Fruit fly (Drosophila melanogaster) whole organism, pupa: ENCODE data around the gene mtgo.

Experiments
- CG12605 ChIP-seq: fragments of 200-800 bp; sonication (Bioruptor generic); IDR thresholded peaks from 2 replicates; pipeline ENCODE4 v1.3.6; 2022; ENCODE audit warnings: missing biosample characterization, missing genetic modification characterization
- CG14655 ChIP-seq: fragments of 200-800 bp; sonication (Bioruptor generic); optimal IDR thresholded peaks from 3 replicates; lab custom pipeline; 2017; ENCODE audit warnings: mild to moderate bottlenecking, missing biosample characterization, missing genetic modification reagents, missing genetic modification characterization
- CG17806 ChIP-seq: fragments of 200-800 bp; sonication (Bioruptor generic); optimal IDR thresholded peaks from 2 replicates; lab custom pipeline; 2018; ENCODE audit warnings: missing biosample characterization, mild to moderate bottlenecking, missing genetic modification characterization, moderate library complexity
- CG32121 ChIP-seq: fragments of 200-800 bp; sonication (Bioruptor generic); IDR thresholded peaks from 2 replicates; pipeline ENCODE4 v1.3.6; 2022; ENCODE audit warnings: missing biosample characterization, missing genetic modification characterization
- CG34367 ChIP-seq: fragments of 200-800 bp; sonication (Bioruptor generic); optimal IDR thresholded peaks from 2 replicates; lab custom pipeline; 2018; ENCODE audit warnings: missing biosample characterization, mild to moderate bottlenecking, missing genetic modification characterization
- CG8159 ChIP-seq: fragments of 200-800 bp; sonication (Bioruptor generic); optimal IDR thresholded peaks from 3 replicates; lab custom pipeline; 2018; ENCODE audit warnings: missing biosample characterization, mild to moderate bottlenecking, missing genetic modification characterization, moderate library complexity
- CG8301 ChIP-seq: fragments of 200-800 bp; sonication (Bioruptor generic); optimal IDR thresholded peaks from 2 replicates; lab custom pipeline; 2018; ENCODE audit warnings: missing biosample characterization, mild to moderate bottlenecking, missing genetic modification characterization
- CG9948 ChIP-seq: fragments of 200-800 bp; sonication (Bioruptor generic); optimal IDR thresholded peaks from 2 replicates; lab custom pipeline; 2018; ENCODE audit warnings: missing biosample characterization, mild to moderate bottlenecking, missing genetic modification characterization, moderate library complexity
- D1 ChIP-seq: fragments of 200-800 bp; sonication (Bioruptor generic); optimal IDR thresholded peaks from 2 replicates; lab custom pipeline; 2018; ENCODE audit warnings: missing biosample characterization, mild to moderate bottlenecking, missing genetic modification characterization, moderate library complexity
- EcR ChIP-seq: fragments of 200-800 bp; sonication (Bioruptor generic); optimal IDR thresholded peaks from 3 replicates; lab custom pipeline; 2019; ENCODE audit warnings: missing biosample characterization, missing genetic modification characterization, mild to moderate bottlenecking, moderate library complexity, missing genetic modification reagents
- Pif1B ChIP-seq: fragments of 200-800 bp; sonication (Bioruptor generic); optimal IDR thresholded peaks from 3 replicates; lab custom pipeline; 2016; ENCODE audit warnings: missing biosample characterization, missing genetic modification characterization
- Snoo ChIP-seq: fragments of 200-800 bp; sonication (Bioruptor generic); optimal IDR thresholded peaks from 3 replicates; lab custom pipeline; 2017; ENCODE audit warnings: missing biosample characterization, mild to moderate bottlenecking, missing genetic modification characterization, inconsistent platforms
- fd96Ca ChIP-seq: fragments of 200-800 bp; sonication (Bioruptor generic); IDR thresholded peaks from 3 replicates; pipeline ENCODE4 v1.3.6; 2022; ENCODE audit warnings: missing biosample characterization, missing genetic modification characterization
- rn ChIP-seq: fragments of 200-800 bp; sonication (Bioruptor generic); IDR thresholded peaks from 2 replicates; pipeline ENCODE4 v1.3.6; 2022; ENCODE audit warnings: missing biosample characterization, missing genetic modification characterization

DNA sequence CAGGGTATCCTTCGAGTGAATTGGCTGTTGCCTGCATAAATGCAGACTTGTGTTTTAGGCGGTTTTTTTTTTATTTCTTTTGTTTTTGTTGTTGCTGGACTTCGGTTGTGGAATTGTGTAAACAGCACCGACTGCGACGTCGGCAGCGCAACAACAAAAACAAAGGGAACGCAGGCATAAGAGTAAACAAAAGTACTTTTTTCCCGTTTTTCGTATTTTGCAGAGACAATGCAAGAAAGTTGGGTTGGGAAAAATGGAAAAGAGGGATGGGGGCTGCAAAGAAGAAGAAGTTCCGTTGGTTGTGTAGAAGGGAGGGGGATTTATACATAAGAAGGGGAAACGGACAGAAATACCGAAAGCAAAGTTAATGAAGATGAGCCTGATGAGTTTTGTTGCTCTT lies 8.3 kb upstream of the mtgo start:
- no peak for TF ChIP-seq CG17806
- 0 out of 3 replicates have a peak, but pooled peaks have one; percentile 53 for TF ChIP-seq fd96Ca (GFP tag; lab: Robert Waterston, UW)
- no peak for TF ChIP-seq CG8301
- TF ChIP-seq Snoo: no peak
- TF ChIP-seq EcR: no peak
- TF ChIP-seq Pif1B (GFP tag; lab: Kevin White, UChicago): peak; percentile 50
- TF ChIP-seq CG12605 (GFP tag; lab: Robert Waterston, UW): peak; percentile 35; the same call in 1 of the 2 replicates
- no peak for TF ChIP-seq rn
- TF ChIP-seq CG32121 (GFP tag; lab: Robert Waterston, UW): no peak
- no peak for TF ChIP-seq CG8159 (tag; lab: Kevin White, UChicago)
- TF ChIP-seq CG34367 (tag; lab: Kevin White, UChicago): no peak
- no peak for TF ChIP-seq CG14655
- TF ChIP-seq CG9948 (tag; lab: Kevin White, UChicago): no peak
- TF ChIP-seq D1 (tag; lab: Kevin White, UChicago): no peak
